Worm (Caenorhabditis elegans): ENCODE measurements around the gene F12F6.7.

Gene F12F6.7

DNA sequence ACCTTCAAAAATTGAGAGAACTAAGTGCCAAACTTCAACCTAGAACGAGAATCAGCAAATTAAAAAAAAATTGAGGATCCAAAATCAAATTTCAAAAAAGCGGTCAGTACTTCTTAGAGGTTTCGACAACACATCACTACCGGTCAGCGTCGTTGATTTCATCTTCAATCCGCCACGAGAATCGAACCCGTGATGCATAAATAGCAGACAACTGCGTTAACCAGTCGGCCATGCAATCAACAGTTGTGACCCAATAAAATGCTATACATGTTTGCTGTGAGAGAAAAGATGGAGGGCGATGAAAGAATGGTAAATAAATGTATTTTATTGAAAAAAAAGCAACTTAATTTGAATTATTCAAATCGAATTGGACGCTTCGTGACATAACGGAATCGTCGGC lies 11.9 kb downstream of the F12F6.7 start (continued):
- TF ChIP-seq nfya-1 (tag; optimal IDR thresholded peaks at IDR 0.05) (peak; percentile 71), ref-2 (tag; optimal IDR thresholded peaks at IDR 0.05) (peak; percentile 73), hlh-6 (tag; optimal IDR thresholded peaks at IDR 0.05) (peak; percentile 77), fkh-6 (tag; optimal IDR thresholded peaks at IDR 0.05) (peak; percentile 89), ceh-34 (tag; optimal IDR thresholded peaks at IDR 0.05) (peak; percentile 74), ztf-16 (tag; optimal IDR thresholded peaks at IDR 0.05) (peak; percentile 79), syd-9 (tag; optimal IDR thresholded peaks at IDR 0.05) (peak; percentile 82), hlh-13 (GFP tag; optimal IDR thresholded peaks at IDR 0.05) (peak; percentile 74), gmeb-2 (tag; optimal IDR thresholded peaks at IDR 0.05) (peak; percentile 75), ama-1 (optimal IDR thresholded peaks at IDR 0.05) (no peak), hlh-8 (tag; optimal IDR thresholded peaks at IDR 0.05) (peak; percentile 55), K09A11.1 (tag; optimal IDR thresholded peaks at IDR 0.05; ENCODE audit: insufficient read depth) (peak; percentile 81), ttx-3 (tag; optimal IDR thresholded peaks at IDR 0.05) (peak; percentile 79), unc-55 (GFP tag; optimal IDR thresholded peaks at IDR 0.05) (no peak), ceh-18 (tag; optimal IDR thresholded peaks at IDR 0.05) (peak; percentile 77), ceh-22 (tag; optimal IDR thresholded peaks at IDR 0.05) (no peak), F13H6.1 (tag; optimal IDR thresholded peaks at IDR 0.05) (peak; percentile 75), nhr-232 (tag; optimal IDR thresholded peaks at IDR 0.05) (peak; percentile 82), ceh-24 (tag; optimal IDR thresholded peaks at IDR 0.05) (peak; percentile 40), tbx-2 (tag; optimal IDR thresholded peaks at IDR 0.05) (peak; percentile 72), unc-86 (tag; optimal IDR thresholded peaks at IDR 0.05) (peak; percentile 74), che-1 (tag; optimal IDR thresholded peaks at IDR 0.05) (peak; percentile 81), pag-3 (tag; optimal IDR thresholded peaks at IDR 0.05; ENCODE audit: borderline replicate concordance) (no peak), ceh-31 (tag; optimal IDR thresholded peaks at IDR 0.05) (peak; percentile 68), zip-5 (tag; optimal IDR thresholded peaks at IDR 0.05) (peak; percentile 34), K02D7.2 (tag; optimal IDR thresholded peaks at IDR 0.05) (peak; percentile 79), pha-2 (tag; optimal IDR thresholded peaks at IDR 0.05) (peak; percentile 83), lin-11 (tag; optimal IDR thresholded peaks at IDR 0.05) (peak; percentile 80), hlh-30 (tag; optimal IDR thresholded peaks at IDR 0.05; ENCODE audit: insufficient read depth) (peak; percentile 92), pat-9 (tag; optimal IDR thresholded peaks at IDR 0.05) (peak; percentile 80), rnt-1 (tag; optimal IDR thresholded peaks at IDR 0.05) (peak; percentile 75), dve-1 (tag; optimal IDR thresholded peaks at IDR 0.05) (peak; percentile 81), hlh-15 (tag; optimal IDR thresholded peaks at IDR 0.05) (peak; percentile 23), madf-2 (tag; optimal IDR thresholded peaks at IDR 0.05) (peak; percentile 66), sox-4 (tag; optimal IDR thresholded peaks at IDR 0.05) (peak; percentile 80), elt-2 (tag; optimal IDR thresholded peaks at IDR 0.05) (peak; percentile 88), ceh-2 (tag; optimal IDR thresholded peaks at IDR 0.05) (peak; percentile 72), C38D4.7 (GFP tag; optimal IDR thresholded peaks at IDR 0.05) (peak; percentile 70), tbx-7 (tag; optimal IDR thresholded peaks at IDR 0.05) (peak; percentile 39)

- no peak for TF ChIP-seq ceh-48 (tag; optimal IDR thresholded peaks at IDR 0.05)
- no peak for TF ChIP-seq nhr-11 (tag; optimal IDR thresholded peaks at IDR 0.05)
- TF ChIP-seq ttx-3 (tag; optimal IDR thresholded peaks at IDR 0.05) = no peak
- no peak for TF ChIP-seq ets-4 (tag; optimal IDR thresholded peaks at IDR 0.05)
- no peak for TF ChIP-seq zip-5 (tag; optimal IDR thresholded peaks at IDR 0.05)
- TF ChIP-seq fkh-10 (GFP tag; optimal IDR thresholded peaks at IDR 0.05) = no peak
- TF ChIP-seq ztf-16 (tag; optimal IDR thresholded peaks at IDR 0.05) = no peak
- no peak for TF ChIP-seq ceh-22 (tag; optimal IDR thresholded peaks at IDR 0.05)
- TF ChIP-seq elt-4 (tag; optimal IDR thresholded peaks at IDR 0.05) = no peak
- TF ChIP-seq ceh-34 (tag; optimal IDR thresholded peaks at IDR 0.05) = no peak
- no peak for TF ChIP-seq unc-3 (GFP tag; conservative IDR thresholded peaks at IDR 0.05)
- TF ChIP-seq unc-3 (tag; optimal IDR thresholded peaks at IDR 0.05) = no peak
- no peak for TF ChIP-seq ceh-2 (tag; optimal IDR thresholded peaks at IDR 0.05)
- TF ChIP-seq hlh-6 (tag; optimal IDR thresholded peaks at IDR 0.05) = no peak
- no peak for TF ChIP-seq hlh-13 (GFP tag; optimal IDR thresholded peaks at IDR 0.05)
- no peak for TF ChIP-seq sdc-2 (tag; optimal IDR thresholded peaks at IDR 0.05)
- TF ChIP-seq pat-9 (tag; optimal IDR thresholded peaks at IDR 0.05) = no peak
- TF ChIP-seq ceh-30 (tag; optimal IDR thresholded peaks at IDR 0.05) = no peak
- TF ChIP-seq gmeb-2 (tag; optimal IDR thresholded peaks at IDR 0.05) = no peak
Measured at ce11 chrIV:11548671-11549070, 13.0 kb downstream of the F12F6.7 start, which contains the start of gene M04B2.7. Gene M04B2.7, minus strand, starts transcription at chrIV:11548771.
